Worm (Caenorhabditis elegans): ENCODE measurements around the gene srt-22.

The srt-22 gene

DNA sequence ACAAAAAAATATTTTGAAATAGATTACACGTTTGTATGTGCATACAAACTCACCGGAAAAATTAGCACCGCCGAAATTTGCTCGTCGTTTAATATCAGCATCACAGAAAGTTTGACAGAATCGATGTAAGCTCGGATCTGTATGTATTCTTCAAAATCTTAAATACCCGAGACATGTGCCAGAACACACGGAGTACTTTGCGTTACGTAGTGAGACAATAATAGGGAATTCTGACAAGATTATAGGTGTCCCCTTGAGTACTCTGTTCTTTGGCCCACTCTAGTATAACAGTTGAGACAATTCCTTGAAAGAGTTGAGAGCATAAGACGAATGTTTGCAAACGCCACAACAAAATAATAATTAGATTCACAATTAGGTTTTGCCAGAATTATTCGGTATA, 12.1 kb downstream of the srt-22 start, which contains the start of gene srx-48:
Gene srx-48, minus strand, starts transcription at position 101 of the 400 bp plus-strand sequence.
- no peak for TF ChIP-seq fkh-10 (GFP tag; optimal IDR thresholded peaks at IDR 0.05)
- TF ChIP-seq gei-8 (GFP tag; optimal IDR thresholded peaks at IDR 0.05), result no peak
- TF ChIP-seq nhr-28 (tag; optimal IDR thresholded peaks at IDR 0.05), result no peak
- no peak for TF ChIP-seq dpl-1 (GFP tag; optimal IDR thresholded peaks at IDR 0.05)
- TF ChIP-seq ZK337.2 (GFP tag; IDR thresholded peaks at IDR 0.05), result no peak
- TF ChIP-seq jun-1 (tag; optimal IDR thresholded peaks at IDR 0.05), result no peak
- TF ChIP-seq nhr-48 (tag; optimal IDR thresholded peaks at IDR 0.05), result no peak
- TF ChIP-seq lir-3 (tag; optimal IDR thresholded peaks at IDR 0.05), result no peak
- TF ChIP-seq dmd-9 (GFP tag; IDR thresholded peaks at IDR 0.05), result no peak
- no peak for TF ChIP-seq madf-5 (GFP tag; IDR thresholded peaks at IDR 0.05)
- no peak for TF ChIP-seq daf-8 (GFP tag; IDR thresholded peaks at IDR 0.05)

DNA sequence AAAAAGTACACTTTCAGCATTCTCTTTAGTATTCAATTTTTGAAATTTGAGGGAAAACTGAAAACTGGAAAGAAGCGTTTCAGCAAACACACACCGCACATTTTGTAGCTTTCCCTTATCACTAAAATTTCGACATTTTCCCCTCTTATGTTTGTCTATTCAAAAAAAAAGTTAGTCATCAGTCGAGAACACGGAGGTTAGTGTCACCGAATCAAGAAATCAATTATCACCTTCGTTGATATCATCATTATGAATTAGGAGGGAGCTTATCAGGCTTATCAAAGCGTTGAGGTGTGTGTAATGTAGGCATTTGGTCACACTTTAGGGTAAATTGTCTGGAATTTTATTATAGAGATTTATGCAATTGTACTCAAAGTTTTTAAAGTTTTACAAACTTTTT, 17.1 kb downstream of the srt-22 start, which contains the start of gene cpr-3:
Gene cpr-3, minus strand, starts transcription at position 104 of the 400 bp plus-strand sequence.
- TF ChIP-seq hif-1 (tag; optimal IDR thresholded peaks at IDR 0.05), result no peak
- no peak for TF ChIP-seq attf-4 (tag; optimal IDR thresholded peaks at IDR 0.05)
- TF ChIP-seq D1046.2 (GFP tag; IDR thresholded peaks at IDR 0.05), result no peak
- TF ChIP-seq F37D6.2 (tag; optimal IDR thresholded peaks at IDR 0.05), result no peak
- no peak for TF ChIP-seq nhr-102 (tag; optimal IDR thresholded peaks at IDR 0.05)
- no peak for TF ChIP-seq cey-2 (tag; optimal IDR thresholded peaks at IDR 0.05; ENCODE audit: borderline replicate concordance, insufficient read depth)
- no peak for TF ChIP-seq nhr-41 (GFP tag; IDR thresholded peaks at IDR 0.05)
- TF ChIP-seq dve-1 (tag; optimal IDR thresholded peaks at IDR 0.05; ENCODE audit: insufficient read depth), result peak; percentile 73
- TF ChIP-seq nhr-11 (tag; optimal IDR thresholded peaks at IDR 0.05), result no peak
- TF ChIP-seq Y5F2A.4 (GFP tag; optimal IDR thresholded peaks at IDR 0.05), result no peak
- TF ChIP-seq mdl-1 (tag; optimal IDR thresholded peaks at IDR 0.05), result peak in 1 of 2 experiments; percentile 30
- no peak for TF ChIP-seq zfp-3 (GFP tag; conservative IDR thresholded peaks at IDR 0.05)
- TF ChIP-seq ctbp-1 (GFP tag; IDR thresholded peaks at IDR 0.05), result no peak
- TF ChIP-seq tag-97 (GFP tag; IDR thresholded peaks at IDR 0.05), result no peak
- no peak for TF ChIP-seq ceh-44 (GFP tag; IDR thresholded peaks at IDR 0.05)
- no peak for TF ChIP-seq ceh-20 (GFP tag; IDR thresholded peaks at IDR 0.05)
- TF ChIP-seq gei-8 (GFP tag; optimal IDR thresholded peaks at IDR 0.05), result no peak
- no peak for TF ChIP-seq lin-39 (tag; optimal IDR thresholded peaks at IDR 0.05)
- peak; percentile 95 for TF ChIP-seq dmd-6 (GFP tag; IDR thresholded peaks at IDR 0.05)
- TF ChIP-seq zfp-2 (tag; optimal IDR thresholded peaks at IDR 0.05), result no peak
- no peak for TF ChIP-seq mxl-3 (GFP tag; optimal IDR thresholded peaks at IDR 0.05)
- no peak for TF ChIP-seq egl-43 (GFP tag; IDR thresholded peaks at IDR 0.05)
- no peak for TF ChIP-seq lin-15B (tag; optimal IDR thresholded peaks at IDR 0.05)
- TF ChIP-seq F10B5.3 (tag; optimal IDR thresholded peaks at IDR 0.05), result no peak
- TF ChIP-seq ztf-7 (tag; optimal IDR thresholded peaks at IDR 0.05), result peak; percentile 31
- TF ChIP-seq lin-1 (GFP tag; IDR thresholded peaks at IDR 0.05), result no peak
- TF ChIP-seq mdt-29 (GFP tag; IDR thresholded peaks at IDR 0.05), result no peak
- TF ChIP-seq daf-16 (GFP tag; optimal IDR thresholded peaks at IDR 0.05), result no peak
- TF ChIP-seq daf-16 (tag; optimal IDR thresholded peaks at IDR 0.05), result peak; percentile 85
- TF ChIP-seq arid-1 (GFP tag; conservative IDR thresholded peaks at IDR 0.05), result no peak
- TF ChIP-seq aly-2 (tag; optimal IDR thresholded peaks at IDR 0.05), result no peak
- TF ChIP-seq saeg-2 (GFP tag; IDR thresholded peaks at IDR 0.05), result no peak
- TF ChIP-seq nhr-6 (tag; optimal IDR thresholded peaks at IDR 0.05), result peak; percentile 99
- TF ChIP-seq nhr-42 (GFP tag; IDR thresholded peaks at IDR 0.05), result no peak
- peak; percentile 99 for TF ChIP-seq pqm-1 (tag; optimal IDR thresholded peaks at IDR 0.05)
- TF ChIP-seq hlh-30 (tag; optimal IDR thresholded peaks at IDR 0.05; ENCODE audit: insufficient read depth), result peak; percentile 49
- no peak for TF ChIP-seq madf-9 (GFP tag; conservative IDR thresholded peaks at IDR 0.05)
- no peak for TF ChIP-seq unc-62 (GFP tag; optimal IDR thresholded peaks at IDR 0.05 in 1 of 2)
- TF ChIP-seq unc-62 (tag; optimal IDR thresholded peaks at IDR 0.05), result no peak
- no peak; the same call in 1 of the 2 replicates for TF ChIP-seq pha-4 (GFP tag; IDR thresholded peaks at IDR 0.05)
- TF ChIP-seq pha-4 (tag; optimal IDR thresholded peaks at IDR 0.05), result no peak
- no peak for TF ChIP-seq fkh-10 (GFP tag; optimal IDR thresholded peaks at IDR 0.05)
- TF ChIP-seq nhr-28 (tag; optimal IDR thresholded peaks at IDR 0.05), result peak; percentile 98
